Worm (Caenorhabditis elegans) whole organism, L4/young adult: Measurements from ENCODE around the gene Y50E8A.5.
"Not testable (repeated sequence)": the region's sequence is repeated elsewhere in the genome, so short reads cannot be mapped to it uniquely, and the experiment has no call there.

Experiments
- W03F9.2 ChIP-seq: fragments of 150-350 bp; optimal IDR thresholded peaks from 2 replicates; lab custom pipeline; 2014; ENCODE audit warnings: missing biosample characterization, missing genetic modification characterization
- dao-5 ChIP-seq: sonication (generic microtip); optimal IDR thresholded peaks from 2 replicates; lab custom pipeline; 2016; ENCODE audit warnings: missing genotype, missing genetic modification characterization, moderate library complexity, missing compliant biosample characterization
- him-1 ChIP-seq: sonication (generic microtip); optimal IDR thresholded peaks from 2 replicates; lab custom pipeline; 2016; ENCODE audit warnings: missing genotype, missing genetic modification reagents, missing genetic modification characterization, missing compliant biosample characterization

Y50E8A.5 gene

DNA sequence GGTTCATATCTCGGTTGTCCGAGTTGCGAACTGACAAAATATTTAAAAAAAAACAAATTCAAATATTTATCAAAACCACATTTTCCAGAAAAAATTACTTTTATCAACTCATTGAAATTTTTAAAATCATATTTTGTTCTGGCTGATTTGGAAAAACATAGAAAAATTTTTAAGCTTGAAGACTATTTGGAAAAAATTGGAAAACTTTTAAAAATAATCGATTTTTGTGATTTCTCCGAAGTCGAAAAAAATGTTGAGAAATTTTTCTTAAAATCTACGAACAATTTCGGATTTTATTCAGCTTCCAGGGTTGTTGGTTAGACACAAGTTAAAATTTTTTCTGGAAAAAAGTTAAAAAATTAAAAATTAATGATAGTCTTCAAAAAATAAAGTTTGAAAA, at the start of gene Y50E8A.5:
Gene Y50E8A.5, minus strand, starts transcription at position 101 of the 400 bp plus-strand sequence.
- TF ChIP-seq him-1 (tag; lab: Kevin White, UChicago) (no peak), dao-5 (no peak)

DNA sequence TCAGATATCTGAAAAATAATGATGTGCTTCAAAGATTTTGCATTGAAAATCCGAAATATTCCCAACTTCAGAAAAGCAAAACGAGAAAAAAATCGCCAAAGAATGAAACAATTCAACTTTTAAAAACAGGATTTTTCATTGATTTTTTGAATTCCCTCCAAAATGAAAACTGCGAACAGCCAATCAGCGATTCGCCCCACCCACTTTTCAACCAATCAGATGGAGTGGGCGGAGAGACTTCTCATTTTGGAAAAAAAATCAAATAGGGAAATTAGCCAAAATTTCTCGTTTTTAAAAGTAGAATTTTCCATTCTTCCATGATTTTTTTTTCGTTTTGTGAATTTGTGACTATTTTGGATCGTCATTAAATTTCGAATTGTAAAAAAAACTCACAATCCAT, 48.0 kb upstream of the Y50E8A.5 start:
- TF ChIP-seq W03F9.2 (tag; lab: Kevin White, UChicago) (no peak), dao-5 (no peak), him-1 (tag; lab: Kevin White, UChicago) (no peak)

DNA sequence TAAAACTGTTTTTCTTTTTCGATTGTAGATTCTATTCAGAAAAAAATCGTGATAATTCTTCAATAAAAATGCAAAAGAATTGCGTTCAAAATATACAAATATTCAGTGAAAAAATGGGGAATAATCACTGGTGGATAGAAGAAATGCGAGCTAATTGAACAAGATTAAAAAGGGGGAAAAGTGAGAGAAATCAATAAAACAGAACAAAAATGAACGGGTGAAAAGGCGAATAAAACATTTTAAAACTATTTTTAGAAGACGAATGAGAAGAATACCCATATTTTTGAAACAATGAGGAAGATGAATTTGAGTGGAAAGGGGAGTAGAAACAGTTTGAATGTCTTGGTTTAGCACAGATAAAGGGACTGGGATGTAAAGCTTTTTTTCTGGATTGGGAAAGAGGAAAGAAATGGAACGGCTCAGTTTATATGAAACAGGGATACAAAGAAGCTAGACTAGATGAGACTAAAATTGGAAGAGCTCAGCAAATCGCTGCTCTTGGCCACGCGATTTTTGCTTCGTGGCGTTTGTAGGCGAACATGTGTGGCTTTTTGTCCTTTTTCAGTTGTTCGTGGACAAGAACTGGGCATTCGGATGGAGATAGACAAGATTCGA, 47.5 kb upstream of the Y50E8A.5 start, which contains the start of gene Y50E8A.12:
Gene Y50E8A.12, minus strand, starts transcription at position 51 of the 615 bp plus-strand sequence.
- no peak for TF ChIP-seq him-1 (tag; lab: Kevin White, UChicago)
- no peak for TF ChIP-seq W03F9.2 (tag; lab: Kevin White, UChicago)
- TF ChIP-seq dao-5, result no peak

DNA sequence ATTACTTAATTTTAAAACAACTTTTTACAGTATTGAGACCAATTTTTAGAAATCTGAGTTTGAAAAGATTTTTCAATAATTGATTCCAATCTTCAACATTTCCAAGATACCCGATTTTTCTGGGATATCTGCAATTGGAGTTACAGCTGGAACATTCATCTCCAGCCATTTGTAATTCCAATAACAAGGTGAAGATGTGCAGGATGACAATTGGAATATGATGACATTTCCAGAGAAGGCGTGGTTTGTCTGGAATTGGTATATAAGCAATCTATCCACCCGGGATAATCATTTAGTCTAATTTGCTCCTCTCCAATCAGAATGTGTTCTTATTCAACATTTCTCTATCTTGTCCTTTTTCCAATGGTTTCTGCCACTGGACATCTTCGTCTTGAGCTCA, 44.4 kb upstream of the Y50E8A.5 start, which contains the start of gene Y50E8A.11:
Gene Y50E8A.11, plus strand, starts transcription at position 301 of the 400 bp plus-strand sequence.
- TF ChIP-seq W03F9.2 (tag; lab: Kevin White, UChicago) (no peak), him-1 (tag; lab: Kevin White, UChicago) (no peak), dao-5 (no peak)

DNA sequence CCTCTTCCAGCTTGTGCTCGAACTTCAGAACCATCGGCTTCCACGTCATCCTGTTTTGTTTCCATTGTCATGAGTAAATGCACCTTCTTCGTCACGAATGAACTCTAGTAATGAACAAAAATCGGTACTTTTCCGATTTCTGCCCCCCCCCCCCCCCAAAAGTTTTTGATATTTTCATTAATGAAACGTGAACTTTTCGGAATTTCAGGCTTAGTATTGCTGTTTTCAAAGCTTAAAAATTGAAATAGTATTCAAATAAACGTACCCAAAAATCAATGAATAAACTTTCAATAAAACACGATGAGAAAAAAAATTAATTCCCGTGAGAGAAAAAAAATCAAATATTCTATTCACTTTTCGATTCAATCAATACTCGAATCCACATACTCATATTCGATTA, 42.9 kb upstream of the Y50E8A.5 start, which contains the start of the genes scrm-7 and Y50E8A.10:
Gene scrm-7, minus strand, starts transcription at position 101 of the 400 bp plus-strand sequence.
Gene Y50E8A.10, plus strand, starts transcription at position 353 of the 400 bp plus-strand sequence.
- no peak for TF ChIP-seq dao-5
- TF ChIP-seq W03F9.2 (tag; lab: Kevin White, UChicago), result no peak
- no peak for TF ChIP-seq him-1 (tag; lab: Kevin White, UChicago)

DNA sequence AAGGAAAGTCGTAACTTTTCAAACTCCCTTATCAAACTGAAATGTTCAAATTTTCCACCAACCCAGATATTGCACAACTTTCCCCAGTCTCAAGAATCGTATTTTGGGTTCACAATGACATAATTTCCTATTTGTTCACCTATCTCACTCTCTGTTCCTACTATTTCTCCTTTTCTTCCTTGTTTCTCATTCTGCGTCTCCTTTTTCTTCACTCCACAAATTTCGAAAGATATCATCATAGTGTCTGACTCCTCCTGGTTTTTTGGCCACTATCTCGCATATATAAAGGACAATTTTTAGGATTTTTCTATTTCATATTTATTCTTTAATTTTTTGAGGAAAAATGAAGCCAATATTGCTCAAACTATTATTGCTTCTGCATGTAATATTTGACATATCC, 36.3 kb upstream of the Y50E8A.5 start, which contains the start of gene haf-7:
Gene haf-7, plus strand, starts transcription at position 211 of the 400 bp plus-strand sequence.
- TF ChIP-seq dao-5 (no peak), W03F9.2 (tag; lab: Kevin White, UChicago) (no peak), him-1 (tag; lab: Kevin White, UChicago) (no peak)

DNA sequence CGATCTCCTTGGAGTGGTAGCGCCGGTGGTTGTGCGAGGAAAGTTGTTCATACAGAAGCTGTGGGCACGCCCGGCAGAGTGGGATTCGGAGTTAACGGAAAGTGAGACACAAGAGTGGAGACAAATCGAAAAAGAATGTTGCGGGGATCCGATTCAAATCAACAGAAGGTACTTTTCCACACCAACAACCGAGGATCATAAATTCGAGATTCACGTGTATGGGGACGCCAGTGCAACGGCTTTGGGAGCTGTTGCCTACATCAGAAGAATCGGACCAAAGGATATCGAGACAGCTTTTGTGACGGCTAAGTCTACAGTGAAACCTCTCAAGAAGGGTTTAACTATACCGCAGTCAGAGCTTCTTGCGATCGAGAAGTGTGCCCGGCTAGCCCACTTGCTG, 26.8 kb upstream of the Y50E8A.5 start:
- no peak for TF ChIP-seq W03F9.2 (tag; lab: Kevin White, UChicago)
- TF ChIP-seq him-1 (tag; lab: Kevin White, UChicago), result no peak
- no peak for TF ChIP-seq dao-5

DNA sequence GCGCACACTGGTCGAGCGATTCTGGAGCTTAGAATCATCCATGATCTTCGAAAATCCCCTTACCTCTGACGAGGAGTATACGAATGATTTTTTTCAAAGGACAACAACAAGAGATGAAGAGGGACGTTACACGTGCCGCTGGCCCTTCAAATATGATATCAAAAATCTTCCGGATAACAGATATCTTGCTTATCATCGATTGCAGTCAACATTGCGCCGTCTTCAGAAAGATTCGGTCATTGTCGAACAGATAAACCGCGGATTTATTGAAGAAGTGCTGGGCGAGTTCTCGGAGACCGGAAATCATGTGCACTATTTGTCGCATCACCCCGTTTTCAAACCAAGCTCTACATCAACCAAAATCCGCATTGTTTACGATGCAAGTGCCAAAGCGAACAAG, 25.8 kb upstream of the Y50E8A.5 start:
- TF ChIP-seq him-1 (tag; lab: Kevin White, UChicago) (no peak), W03F9.2 (tag; lab: Kevin White, UChicago) (no peak), dao-5 (no peak)

DNA sequence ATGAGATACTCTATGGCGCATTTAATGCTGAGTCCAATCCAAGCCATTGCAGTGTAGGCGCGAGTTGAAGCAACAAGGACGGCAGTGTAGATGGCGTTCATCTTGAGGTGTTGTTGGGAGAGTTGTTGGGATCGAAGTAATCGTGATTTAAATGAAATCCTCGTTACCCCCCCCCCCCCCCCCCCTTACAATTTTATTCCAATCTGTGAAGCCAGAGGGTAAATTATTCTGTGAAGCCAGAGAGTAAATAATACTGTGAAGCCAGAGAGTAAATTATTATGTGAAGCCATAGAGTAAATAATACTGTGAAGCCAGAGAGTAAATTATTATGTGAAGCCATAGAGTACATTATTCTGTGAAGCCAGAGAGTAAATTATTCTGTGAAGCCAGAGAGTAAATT, 13.6 kb upstream of the Y50E8A.5 start, which contains the start of gene nspa-10:
Gene nspa-10, minus strand, starts transcription at position 101 of the 400 bp plus-strand sequence.
- TF ChIP-seq him-1 (tag; lab: Kevin White, UChicago); dao-5; W03F9.2 (tag; lab: Kevin White, UChicago): not testable (repeated sequence)

DNA sequence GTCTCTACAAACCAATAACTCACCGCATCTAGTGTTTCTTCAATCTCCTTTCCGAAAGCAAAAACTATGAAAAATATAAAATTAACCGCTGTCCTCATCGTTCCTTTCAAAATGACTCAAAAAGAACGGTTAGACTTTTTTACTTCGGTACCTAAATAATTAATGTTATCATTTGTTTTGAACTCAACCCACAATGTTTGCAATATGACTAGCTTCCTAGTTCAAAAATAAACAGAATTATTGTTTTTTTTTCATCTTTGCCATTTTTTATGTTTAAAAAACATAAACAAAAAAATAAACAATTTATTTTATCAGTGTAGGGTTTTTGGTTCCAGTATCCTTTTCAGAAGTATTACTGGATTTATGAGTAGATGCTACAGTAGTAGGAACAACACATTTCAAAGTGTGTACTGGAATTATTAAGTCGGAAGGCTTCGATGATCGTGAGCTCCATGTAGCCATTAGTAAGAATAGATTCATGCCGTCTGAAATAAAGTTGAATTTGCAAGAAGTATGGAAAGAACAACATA, 11.9 kb upstream of the Y50E8A.5 start, which contains the start of the genes lipl-8 and Y50E8A.22:
Gene lipl-8, minus strand, starts transcription at position 101 of the 530 bp plus-strand sequence.
Gene Y50E8A.22, minus strand, starts transcription at position 480 of the 530 bp plus-strand sequence.
- TF ChIP-seq dao-5, result no peak
- no peak for TF ChIP-seq W03F9.2 (tag; lab: Kevin White, UChicago)
- no peak for TF ChIP-seq him-1 (tag; lab: Kevin White, UChicago)

DNA sequence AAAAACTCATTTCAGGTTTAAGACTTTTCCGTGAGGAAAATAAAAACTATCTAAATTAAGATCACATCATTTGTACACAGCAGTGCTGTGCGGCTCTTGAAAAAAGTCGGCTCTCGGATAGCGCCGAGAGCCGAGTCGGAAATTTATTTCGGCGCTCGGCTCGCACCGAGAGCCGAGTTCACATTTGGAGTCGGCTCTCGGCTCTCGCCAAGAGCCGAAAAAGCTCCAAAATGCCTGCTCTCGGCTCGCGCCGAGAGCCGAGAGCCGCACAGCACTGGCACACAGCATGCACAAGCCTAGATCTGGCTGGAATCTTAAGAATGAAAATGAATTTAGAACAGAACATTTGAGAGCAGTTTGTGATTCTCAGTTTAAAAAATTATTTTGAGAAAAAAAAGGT, 10.2 kb upstream of the Y50E8A.5 start:
- TF ChIP-seq him-1 (tag; lab: Kevin White, UChicago), result no peak
- TF ChIP-seq W03F9.2 (tag; lab: Kevin White, UChicago), result no peak
- TF ChIP-seq dao-5, result no peak

DNA sequence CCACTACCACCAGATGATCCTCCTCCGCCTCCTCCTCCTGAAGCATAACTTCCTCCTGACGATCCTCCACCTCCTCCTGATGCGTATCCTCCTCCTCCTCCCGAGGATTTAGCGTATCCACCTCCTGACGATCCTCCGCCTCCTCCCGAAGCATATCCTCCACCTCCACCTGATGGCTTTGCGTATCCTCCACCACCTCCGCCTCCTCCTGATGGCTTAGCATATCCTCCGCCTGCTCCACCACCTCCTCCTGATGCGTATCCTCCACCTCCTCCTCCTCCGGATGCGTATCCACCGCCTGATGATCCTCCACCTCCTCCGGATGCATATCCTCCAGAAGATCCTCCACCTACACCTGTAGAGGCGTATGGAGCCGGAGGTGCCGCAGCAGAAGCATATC, 8.1 kb upstream of the Y50E8A.5 start:
- TF ChIP-seq dao-5, result no peak
- TF ChIP-seq W03F9.2 (tag; lab: Kevin White, UChicago), result no peak
- TF ChIP-seq him-1 (tag; lab: Kevin White, UChicago), result no peak

DNA sequence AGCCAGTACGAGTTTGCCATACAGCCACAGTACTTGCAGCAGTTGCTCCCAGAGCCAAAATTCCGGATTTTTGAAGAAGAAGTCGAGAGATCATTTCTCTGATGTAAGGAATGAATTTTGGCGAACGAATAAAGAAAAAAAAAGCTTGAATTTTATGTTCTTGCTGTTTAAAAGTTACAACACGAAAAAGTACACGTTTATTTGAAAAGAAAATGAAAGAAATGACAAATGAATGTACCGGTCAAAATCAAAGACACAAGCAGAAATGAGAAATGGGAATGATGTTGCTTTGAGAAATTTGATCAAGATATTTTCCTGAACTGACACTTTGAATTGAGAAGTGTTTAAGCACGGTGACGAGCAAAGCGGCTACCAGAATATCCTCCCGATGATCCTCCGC, 4.5 kb upstream of the Y50E8A.5 start, which contains the start of gene Y50E8A.6:
Gene Y50E8A.6, minus strand, starts transcription at position 101 of the 400 bp plus-strand sequence.
- TF ChIP-seq dao-5 (no peak), W03F9.2 (tag; lab: Kevin White, UChicago) (no peak)

DNA sequence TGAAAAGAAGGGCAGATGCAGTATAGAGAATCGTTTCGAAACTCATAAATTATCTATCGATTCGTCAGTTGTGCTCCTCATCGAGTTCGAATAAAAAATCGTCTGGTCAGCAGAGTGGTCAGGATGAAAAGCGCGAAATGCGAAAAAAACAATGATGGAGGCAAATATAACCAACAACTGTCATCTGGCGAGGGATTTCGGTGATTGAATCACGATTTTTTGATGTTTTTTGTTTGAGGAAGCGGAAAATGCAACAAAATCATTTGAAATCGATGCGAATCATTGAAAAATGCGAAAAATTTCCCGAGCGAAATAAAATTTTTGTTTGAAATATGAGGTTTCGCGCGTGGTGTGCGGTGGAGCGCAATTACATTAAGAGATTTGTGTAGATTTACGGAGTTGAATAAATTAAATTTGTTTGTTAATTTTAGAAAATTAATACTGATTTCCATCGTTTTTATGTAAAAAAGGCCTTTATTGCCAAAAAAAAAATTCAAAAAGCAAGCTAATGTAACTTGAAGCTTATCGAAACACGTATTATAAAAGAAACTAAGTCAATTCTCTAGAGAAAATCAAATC, 2.5 kb downstream of the Y50E8A.5 start, which contains the start of gene unc-61:
Gene unc-61, minus strand, starts transcription at position 51 of the 579 bp plus-strand sequence.
- TF ChIP-seq him-1 (tag; lab: Kevin White, UChicago), result no peak
- TF ChIP-seq dao-5, result no peak
- TF ChIP-seq W03F9.2 (tag; lab: Kevin White, UChicago), result no peak
